Fruit fly (Drosophila melanogaster): ENCODE measurements around the gene Bdbt.

The Bdbt gene

dm6 chr3R:21111046-21111480 is 7.6 kb downstream of the Bdbt start, which contains the start of gene Rab11 (continued):
- no peak for TF ChIP-seq CG2199 (GFP tag; IDR thresholded peaks at IDR 0.05)
- TF ChIP-seq bigmax (GFP tag; optimal IDR thresholded peaks at IDR 0.05): no peak
- TF ChIP-seq btn (GFP tag; optimal IDR thresholded peaks at IDR 0.05): no peak
- TF ChIP-seq Lpt (GFP tag; optimal IDR thresholded peaks at IDR 0.05): no peak
- peak; percentile 88 for TF ChIP-seq phol (tag; optimal IDR thresholded peaks at IDR 0.05)
- TF ChIP-seq CG2875 (GFP tag; optimal IDR thresholded peaks at IDR 0.05): no peak
- no peak for TF ChIP-seq fd64A (GFP tag; optimal IDR thresholded peaks at IDR 0.05)
- no peak for TF ChIP-seq Adf1 (GFP tag; IDR thresholded peaks at IDR 0.05)
- peak; percentile 11 for TF ChIP-seq CG1602 (GFP tag; optimal IDR thresholded peaks at IDR 0.05)
- no peak for TF ChIP-seq Bdp1 (GFP tag; optimal IDR thresholded peaks at IDR 0.05)
- peak; percentile 67 for TF ChIP-seq CG3847 (GFP tag; IDR thresholded peaks at IDR 0.05)
- TF ChIP-seq Aef1 (GFP tag; IDR thresholded peaks at IDR 0.05): peak; percentile 18; the same call in 1 of the 3 replicates
- TF ChIP-seq Sox102F (GFP tag; optimal IDR thresholded peaks at IDR 0.05): peak; percentile 47
- no peak for TF ChIP-seq C15 (GFP tag; IDR thresholded peaks at IDR 0.05)
- no peak for TF ChIP-seq ken (GFP tag; IDR thresholded peaks at IDR 0.05)
- TF ChIP-seq CG6791 (GFP tag; IDR thresholded peaks at IDR 0.05; ENCODE audit: partially characterized antibody): peak; percentile 88
- peak; percentile 42 for TF ChIP-seq CG18476 (GFP tag; optimal IDR thresholded peaks at IDR 0.05)
- TF ChIP-seq ranshi (GFP tag; IDR thresholded peaks at IDR 0.05): no peak; the same call in 1 of the 2 replicates
- no peak for TF ChIP-seq B-H1 (GFP tag; IDR thresholded peaks at IDR 0.05)
- peak; percentile 93; the same call in 2 of the 3 replicates for TF ChIP-seq Doc3 (GFP tag; IDR thresholded peaks at IDR 0.05; ENCODE audit: partially characterized antibody)
- TF ChIP-seq sd (tag; optimal IDR thresholded peaks at IDR 0.05): peak; percentile 21
- peak; percentile 91 for TF ChIP-seq vnd (GFP tag; IDR thresholded peaks at IDR 0.05; ENCODE audit: partially characterized antibody)
- TF ChIP-seq Hmr (GFP tag; optimal IDR thresholded peaks at IDR 0.05): peak; percentile 67
- peak; percentile 44; the same call in 1 of the 2 replicates for TF ChIP-seq Xrp1 (GFP tag; IDR thresholded peaks at IDR 0.05)
- TF ChIP-seq danr (GFP tag; IDR thresholded peaks at IDR 0.05): no peak
- peak; percentile 2 for TF ChIP-seq unpg (GFP tag; optimal IDR thresholded peaks at IDR 0.05)
- peak; percentile 26 for TF ChIP-seq CG15601 (tag; optimal IDR thresholded peaks at IDR 0.05)
- TF ChIP-seq tna (GFP tag; IDR thresholded peaks at IDR 0.05; ENCODE audit: partially characterized antibody): peak; percentile 67
- TF ChIP-seq CG15269 (tag; optimal IDR thresholded peaks at IDR 0.05): peak; percentile 45
- peak in 1 of 2 experiments; percentile 4 for TF ChIP-seq bsh (GFP tag; optimal IDR thresholded peaks at IDR 0.05)
- TF ChIP-seq z (GFP tag; IDR thresholded peaks at IDR 0.05): no peak
- no peak for TF ChIP-seq CG7786 (GFP tag; optimal IDR thresholded peaks at IDR 0.05)
- TF ChIP-seq MBD-R2 (GFP tag; IDR thresholded peaks at IDR 0.05): 0 out of 2 replicates have a peak, but pooled peaks have one; percentile 15
- no peak for TF ChIP-seq pb (GFP tag; optimal IDR thresholded peaks at IDR 0.05)
- TF ChIP-seq grau (tag; optimal IDR thresholded peaks at IDR 0.05): peak; percentile 61
- TF ChIP-seq CG11504 (tag; optimal IDR thresholded peaks at IDR 0.05): peak; percentile 59
- no peak for TF ChIP-seq disco-r (GFP tag; optimal IDR thresholded peaks at IDR 0.05)
- TF ChIP-seq amos (GFP tag; IDR thresholded peaks at IDR 0.05; ENCODE audit: partially characterized antibody): peak; percentile 91
- no peak for TF ChIP-seq Hand (GFP tag; optimal IDR thresholded peaks at IDR 0.05)
- peak; percentile 36 for TF ChIP-seq caup (GFP tag; optimal IDR thresholded peaks at IDR 0.05; ENCODE audit: severe bottlenecking)
- TF ChIP-seq Hr51 (GFP tag; optimal IDR thresholded peaks at IDR 0.05): peak in 1 of 2 experiments; percentile 54
- TF ChIP-seq CG17912 (GFP tag; optimal IDR thresholded peaks at IDR 0.05): no peak
- TF ChIP-seq toy (GFP tag; IDR thresholded peaks at IDR 0.05): no peak
- no peak for TF ChIP-seq CG5245 (GFP tag; optimal IDR thresholded peaks at IDR 0.05)
- TF ChIP-seq slbo (GFP tag; IDR thresholded peaks at IDR 0.05): peak; percentile 78
- TF ChIP-seq ssp (GFP tag; IDR thresholded peaks at IDR 0.05): no peak; the same call in 1 of the 2 replicates
- peak; percentile 72 for TF ChIP-seq CG32532 (GFP tag; IDR thresholded peaks at IDR 0.05)
- peak; percentile 23 for TF ChIP-seq zfh2 (GFP tag; optimal IDR thresholded peaks at IDR 0.05)
- TF ChIP-seq pnt (GFP tag; optimal IDR thresholded peaks at IDR 0.05): no peak
- TF ChIP-seq mld (GFP tag; IDR thresholded peaks at IDR 0.05; ENCODE audit: partially characterized antibody): peak; percentile 77
